Worm (Caenorhabditis elegans) whole organism, midembryonic: ENCODE results near the gene col-165.

Experiments used
- T22C8.4 ChIP-seq: fragments of 200-800 bp; sonication (Bioruptor generic); IDR thresholded peaks from 2 replicates; pipeline ENCODE4 v1.3.6; 2022; ENCODE audit warnings: missing genetic modification characterization, missing compliant biosample characterization
- cog-1 ChIP-seq: sonication (generic microtip); optimal IDR thresholded peaks from 2 replicates; lab custom pipeline; 2016; ENCODE audit warnings: missing genetic modification characterization, missing compliant biosample characterization
- flt-1 ChIP-seq: fragments of 200-800 bp; sonication (Bioruptor generic); IDR thresholded peaks from 2 replicates; pipeline ENCODE4 v1.3.6; 2022; ENCODE audit warnings: missing genetic modification characterization, missing compliant biosample characterization
- klf-2 ChIP-seq: fragments of 200-800 bp; sonication (Bioruptor generic); conservative IDR thresholded peaks from 2 replicates; pipeline ENCODE4 v1.3.6; 2022; ENCODE audit warnings: missing genetic modification reagents, missing genetic modification characterization, missing compliant biosample characterization
- med-1 ChIP-seq: sonication (generic microtip); optimal IDR thresholded peaks from 2 replicates; lab custom pipeline; 2017; ENCODE audit warnings: missing genetic modification characterization, mild to moderate bottlenecking, missing compliant biosample characterization, antibody characterized with exemption, missing genetic modification reagents; ENCODE audit not compliant: insufficient read depth
- ref-1 ChIP-seq: fragments of 200-800 bp; sonication (Bioruptor generic); conservative IDR thresholded peaks from 2 replicates; pipeline ENCODE4 v1.3.6; 2022; ENCODE audit warnings: missing genetic modification reagents, missing genetic modification characterization, missing compliant biosample characterization
- tab-1 ChIP-seq: fragments of 200-800 bp; sonication (Bioruptor generic); IDR thresholded peaks from 2 replicates; pipeline ENCODE4 v1.3.6; 2022; ENCODE audit warnings: missing genetic modification characterization, missing compliant biosample characterization
- ztf-23 ChIP-seq: fragments of 200-800 bp; sonication (Bioruptor generic); IDR thresholded peaks from 2 replicates; pipeline ENCODE4 v1.3.6; 2022; ENCODE audit warnings: missing genetic modification reagents, missing genetic modification characterization, missing compliant biosample characterization
- ztf-29 ChIP-seq: fragments of 200-800 bp; sonication (Bioruptor generic); IDR thresholded peaks from 2 replicates; pipeline ENCODE4 v1.3.6; 2022; ENCODE audit warnings: missing genetic modification reagents, missing genetic modification characterization, missing compliant biosample characterization

The col-165 gene

DNA sequence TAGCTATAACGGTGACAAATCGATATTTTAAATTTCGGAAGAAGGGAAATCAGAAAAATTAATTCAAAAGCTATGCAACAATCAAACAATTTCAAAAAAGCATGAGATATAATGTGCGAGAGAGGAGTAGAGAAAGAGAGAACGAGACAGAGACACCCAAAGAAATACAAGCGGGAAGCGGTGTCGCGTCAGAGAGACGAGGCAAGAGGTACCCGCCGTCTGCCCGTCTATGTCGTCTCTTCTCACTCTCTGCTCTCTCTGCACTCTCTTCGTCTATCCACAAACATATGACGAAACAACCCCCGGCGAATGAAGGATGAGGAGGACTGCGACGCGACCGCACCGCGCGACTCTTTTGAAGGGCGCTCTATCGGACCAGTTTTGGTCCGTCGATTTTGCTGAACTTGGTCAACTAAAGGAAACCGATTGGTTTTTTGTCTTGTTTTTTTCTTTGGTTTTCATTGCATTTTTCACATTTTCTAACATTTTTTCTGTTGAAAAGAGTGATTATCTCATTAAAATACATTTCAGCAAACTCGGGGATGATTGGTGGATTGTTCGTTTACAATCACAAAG, 35.5 kb downstream of the col-165 start, which contains the start of gene dpy-23:
TSS of gene dpy-23 (plus strand) at position 526 of the 576 bp plus-strand sequence.
- no peak for TF ChIP-seq tab-1 (GFP tag; lab: Robert Waterston, UW)
- TF ChIP-seq flt-1 (GFP tag; lab: Robert Waterston, UW) = 0 out of 2 replicates have a peak, but pooled peaks have one; percentile 46
- TF ChIP-seq ztf-29 = no peak
- no peak for TF ChIP-seq klf-2
- peak; percentile 91 for TF ChIP-seq cog-1 (tag; lab: Kevin White, UChicago)
- TF ChIP-seq ref-1 (GFP tag; lab: Robert Waterston, UW) = no peak
- no peak for TF ChIP-seq T22C8.4 (GFP tag; lab: Robert Waterston, UW)
- no peak for TF ChIP-seq med-1
- no peak for TF ChIP-seq ztf-23 (GFP tag; lab: Robert Waterston, UW)

DNA sequence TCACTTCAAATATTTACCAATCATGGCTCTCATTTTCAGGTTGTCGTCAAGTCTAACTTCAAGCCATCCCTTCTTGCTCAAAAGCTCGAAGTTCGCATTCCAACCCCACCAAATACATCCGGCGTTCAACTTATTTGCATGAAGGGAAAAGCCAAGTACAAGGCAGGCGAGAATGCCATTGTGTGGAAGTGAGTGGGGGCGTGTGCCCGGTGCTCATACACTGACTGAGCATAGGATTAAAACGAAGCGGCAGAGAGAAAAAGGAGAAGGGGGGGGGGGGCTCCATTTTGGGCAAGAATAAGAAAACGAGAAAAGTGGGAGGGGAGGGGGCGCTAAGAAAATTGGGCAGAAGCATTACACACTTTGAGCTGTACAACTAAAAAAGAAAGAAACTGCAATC, 38.3 kb downstream of the col-165 start:
- TF ChIP-seq klf-2 (no peak), med-1 (no peak), T22C8.4 (GFP tag; lab: Robert Waterston, UW) (no peak), cog-1 (tag; lab: Kevin White, UChicago) (no peak), ztf-29 (no peak), ref-1 (GFP tag; lab: Robert Waterston, UW) (no peak), ztf-23 (GFP tag; lab: Robert Waterston, UW) (no peak), flt-1 (GFP tag; lab: Robert Waterston, UW) (no peak), tab-1 (GFP tag; lab: Robert Waterston, UW) (no peak)

DNA sequence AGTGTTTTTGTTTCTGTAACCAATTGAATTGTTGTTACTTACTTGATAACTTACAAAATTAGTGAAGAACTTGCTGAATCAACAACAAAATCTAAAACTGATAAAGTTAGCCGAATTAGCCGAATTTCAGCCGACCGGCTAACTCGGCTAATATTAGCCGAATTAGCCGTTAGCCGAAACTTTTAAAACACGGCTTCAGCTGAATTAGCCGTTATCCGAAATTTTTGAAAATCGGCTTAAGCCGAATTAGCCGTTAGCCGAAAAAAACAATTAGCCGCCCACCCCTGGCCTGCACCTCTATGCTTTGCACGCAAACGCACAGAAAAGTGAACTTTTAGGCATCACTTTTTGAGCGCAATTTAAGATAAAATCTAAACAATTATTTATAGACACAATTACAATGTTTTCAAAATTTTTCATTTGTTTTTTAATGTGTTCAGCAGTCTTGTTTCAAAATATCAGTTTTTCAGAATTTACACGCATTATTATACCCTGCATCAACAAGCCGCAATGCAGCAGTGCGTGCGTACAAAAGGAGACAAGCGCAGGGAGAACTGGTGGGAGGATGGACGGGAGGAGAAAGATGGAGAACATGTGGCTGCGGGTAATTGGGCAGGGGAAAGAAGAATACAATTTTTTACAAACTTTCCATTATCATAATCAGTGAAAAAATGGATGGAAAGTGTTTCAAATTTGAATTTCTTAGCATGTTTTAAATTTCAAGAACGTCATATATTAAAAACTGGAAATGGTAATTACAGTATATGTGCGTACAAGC, 41.8 kb downstream of the col-165 start:
- TF ChIP-seq flt-1 (GFP tag; lab: Robert Waterston, UW) (no peak), T22C8.4 (GFP tag; lab: Robert Waterston, UW) (no peak), med-1 (no peak), ref-1 (GFP tag; lab: Robert Waterston, UW) (no peak), ztf-29 (no peak), cog-1 (tag; lab: Kevin White, UChicago) (peak; percentile 54), ztf-23 (GFP tag; lab: Robert Waterston, UW) (peak; percentile 48; the same call in 1 of the 2 replicates), klf-2 (no peak)

DNA sequence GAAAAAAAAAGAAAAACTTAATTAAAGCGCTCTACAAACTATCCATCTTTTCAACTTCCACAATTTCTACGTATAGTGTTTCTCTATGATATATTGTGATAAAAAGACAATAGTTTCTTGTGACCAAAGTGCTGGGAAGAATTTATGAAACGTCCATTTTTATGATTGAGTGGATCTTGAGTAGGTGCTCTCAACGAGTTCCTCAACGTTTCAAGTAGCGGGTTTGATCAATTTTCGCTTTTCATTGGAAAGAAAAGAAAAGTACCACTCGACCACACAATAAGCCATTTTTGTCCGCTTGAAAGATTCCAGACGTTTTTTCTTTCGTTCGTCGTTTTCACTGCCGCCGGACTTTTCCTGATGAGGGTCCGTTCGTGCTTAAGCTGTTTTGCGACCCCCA, 44.0 kb downstream of the col-165 start:
- no peak for TF ChIP-seq ref-1 (GFP tag; lab: Robert Waterston, UW)
- no peak for TF ChIP-seq flt-1 (GFP tag; lab: Robert Waterston, UW)
- TF ChIP-seq med-1 = no peak
- TF ChIP-seq klf-2 = no peak
- no peak for TF ChIP-seq cog-1 (tag; lab: Kevin White, UChicago)
- TF ChIP-seq T22C8.4 (GFP tag; lab: Robert Waterston, UW) = no peak
- TF ChIP-seq ztf-23 (GFP tag; lab: Robert Waterston, UW) = no peak
- TF ChIP-seq tab-1 (GFP tag; lab: Robert Waterston, UW) = no peak
- no peak for TF ChIP-seq ztf-29

DNA sequence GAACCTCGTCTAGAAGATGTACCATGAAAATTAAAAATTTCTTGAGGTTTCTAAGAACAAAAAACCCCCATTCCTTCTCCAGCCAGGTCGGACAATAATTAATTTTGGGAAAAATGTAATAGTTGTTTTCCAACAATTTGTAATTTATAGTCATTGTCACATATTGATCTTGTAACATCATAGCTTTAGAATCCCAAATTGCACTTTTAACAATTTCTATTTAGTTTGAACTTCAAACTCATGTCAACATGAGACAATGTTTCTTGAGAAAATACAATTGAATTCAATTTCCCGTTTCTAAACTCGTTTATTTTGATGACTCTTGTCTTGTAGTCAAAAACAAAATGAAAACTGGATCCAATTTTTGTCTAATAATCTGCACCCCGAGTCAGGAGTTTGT, 46.9 kb downstream of the col-165 start:
- TF ChIP-seq med-1 = no peak
- no peak for TF ChIP-seq T22C8.4 (GFP tag; lab: Robert Waterston, UW)
- no peak for TF ChIP-seq klf-2
- TF ChIP-seq tab-1 (GFP tag; lab: Robert Waterston, UW) = no peak
- TF ChIP-seq ztf-29 = no peak
- TF ChIP-seq ref-1 (GFP tag; lab: Robert Waterston, UW) = no peak
- TF ChIP-seq flt-1 (GFP tag; lab: Robert Waterston, UW) = no peak

DNA sequence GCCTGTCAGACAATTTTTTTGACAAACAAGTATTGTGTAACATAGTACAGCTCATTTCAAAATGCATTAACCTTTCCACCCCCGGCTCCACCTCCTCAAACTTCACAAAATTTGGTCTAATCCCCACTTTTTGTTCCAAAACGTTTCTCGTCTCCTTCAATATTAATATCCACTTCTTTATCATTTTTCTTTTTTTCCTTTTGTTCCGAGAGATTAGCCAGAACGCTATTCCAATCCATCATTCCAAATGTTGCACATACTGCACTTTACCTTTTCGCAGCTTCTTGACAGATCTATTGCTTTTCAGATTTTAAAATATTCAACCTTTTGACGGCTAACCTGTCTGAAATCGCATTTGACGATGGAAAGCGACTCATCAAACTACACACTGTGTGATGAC, 49.4 kb downstream of the col-165 start, which contains the start of gene D1079.1:
TSS of gene D1079.1 (plus strand) at position 301 of the 400 bp plus-strand sequence.
- no peak for TF ChIP-seq klf-2
- TF ChIP-seq ztf-23 (GFP tag; lab: Robert Waterston, UW) = no peak
- TF ChIP-seq med-1 = no peak
- TF ChIP-seq cog-1 (tag; lab: Kevin White, UChicago) = no peak
- no peak for TF ChIP-seq ref-1 (GFP tag; lab: Robert Waterston, UW)
- no peak for TF ChIP-seq flt-1 (GFP tag; lab: Robert Waterston, UW)
- no peak for TF ChIP-seq ztf-29
- no peak for TF ChIP-seq T22C8.4 (GFP tag; lab: Robert Waterston, UW)
- TF ChIP-seq tab-1 (GFP tag; lab: Robert Waterston, UW) = no peak
